Worm (Caenorhabditis elegans) whole organism, L4 larva: ENCODE data around the gene C47E12.9.

ENCODE experiments used
- F37D6.2 ChIP-seq: sonication (generic microtip); optimal IDR thresholded peaks from 2 replicates; lab custom pipeline; 2016; ENCODE audit warnings: mild to moderate bottlenecking, missing genetic modification characterization, missing compliant biosample characterization
- ZK337.2 ChIP-seq: fragments of 200-800 bp; sonication (Bioruptor generic); IDR thresholded peaks from 2 replicates; pipeline ENCODE4 v1.3.6; 2022; ENCODE audit warnings: missing genetic modification reagents, missing genetic modification characterization, missing compliant biosample characterization
- aly-2 ChIP-seq: sonication (generic microtip); optimal IDR thresholded peaks from 2 replicates; lab custom pipeline; 2018; ENCODE audit warnings: missing biosample characterization, missing genetic modification characterization
- dve-1 ChIP-seq: sonication (generic microtip); optimal IDR thresholded peaks from 2 replicates; lab custom pipeline; 2017; ENCODE audit warnings: antibody characterized with exemption, mild to moderate bottlenecking, missing genetic modification characterization, missing compliant biosample characterization; ENCODE audit not compliant: insufficient read depth
- egl-27 ChIP-seq: sonication (generic microtip); optimal IDR thresholded peaks from 3 replicates; lab custom pipeline; 2017; ENCODE audit warnings: missing biosample characterization, missing genetic modification reagents, missing genetic modification characterization
- fkh-10 ChIP-seq: fragments of 150-350 bp; optimal IDR thresholded peaks from 2 replicates; lab custom pipeline; 2014; ENCODE audit warnings: missing biosample characterization, missing genetic modification reagents, missing genetic modification characterization
- fos-1 ChIP-seq: fragments of 150-350 bp; optimal IDR thresholded peaks from 2 replicates; lab custom pipeline; 2014; ENCODE audit warnings: missing biosample characterization, missing genetic modification characterization
- jun-1 ChIP-seq: fragments of 150-350 bp; optimal IDR thresholded peaks from 2 replicates; lab custom pipeline; 2014; ENCODE audit warnings: missing biosample characterization, missing genetic modification reagents, missing genetic modification characterization
- nhr-10 ChIP-seq: fragments of 150-350 bp; optimal IDR thresholded peaks from 2 replicates; lab custom pipeline; 2014; ENCODE audit warnings: missing biosample characterization, missing genetic modification characterization
- saeg-2 ChIP-seq: fragments of 200-800 bp; sonication (Bioruptor generic); IDR thresholded peaks from 2 replicates; pipeline ENCODE4 v1.3.6; 2022; ENCODE audit warnings: missing genetic modification reagents, missing genetic modification characterization, missing compliant biosample characterization
- snpc-4 ChIP-seq: fragments of 150-350 bp; optimal IDR thresholded peaks from 2 replicates; lab custom pipeline; 2014; ENCODE audit warnings: missing biosample characterization, missing genetic modification characterization
- spr-1 ChIP-seq: sonication (generic microtip); optimal IDR thresholded peaks from 2 replicates; lab custom pipeline; 2016; ENCODE audit warnings: mild to moderate bottlenecking, missing genetic modification characterization, missing compliant biosample characterization
- unc-130 ChIP-seq: sonication (generic microtip); optimal IDR thresholded peaks from 2 replicates; lab custom pipeline; 2016; ENCODE audit warnings: missing genetic modification reagents, missing genetic modification characterization, missing compliant biosample characterization
- unc-62 ChIP-seq, 3 experiments: fragments of 150-350 bp in 1 of 3; sonication (generic microtip); optimal IDR thresholded peaks in 2 of 3; peaks in 1 of 3; 1 replicate in 1 of 3; 2 replicates in 2 of 3; lab custom pipeline; 2014 to 2017; ENCODE audit warnings: missing biosample characterization in 3 of 3, missing genetic modification characterization in 3 of 3, missing genetic modification reagents in 3 of 3, missing genotype in 1 of 3

ce11 chrIV:9928180-9928896, 46.2 kb upstream of the C47E12.9 start, which contains the start of gene dur-1:
- no peak for TF ChIP-seq F37D6.2 (tag; lab: Kevin White, UChicago)
- no peak for TF ChIP-seq aly-2
- no peak for TF ChIP-seq dve-1 (tag; lab: Kevin White, UChicago)
- TF ChIP-seq nhr-10 (tag; lab: Kevin White, UChicago), result no peak
- TF ChIP-seq spr-1, result no peak
- TF ChIP-seq jun-1, result no peak
- no peak for TF ChIP-seq fkh-10 (GFP tag; lab: Kevin White, UChicago)
- TF ChIP-seq egl-27 (tag; lab: Kevin White, UChicago), result no peak
- TF ChIP-seq saeg-2 (GFP tag; lab: Robert Waterston, UW), result no peak
- TF ChIP-seq fos-1 (tag; lab: Kevin White, UChicago), result no peak
- TF ChIP-seq ZK337.2, result no peak
- TF ChIP-seq snpc-4 (tag; lab: Kevin White, UChicago), result no peak
- TF ChIP-seq unc-130 (GFP tag; lab: Kevin White, UChicago), result no peak
- TF ChIP-seq unc-62 (GFP tag; optimal IDR thresholded peaks at IDR 0.05 in 1 of 2; lab: Kevin White, UChicago), result peak in 1 of 2 experiments; percentile 91
- TF ChIP-seq unc-62 (tag; optimal IDR thresholded peaks at IDR 0.05; lab: Kevin White, UChicago), result no peak
